Worm (Caenorhabditis elegans) whole organism, late embryonic: ENCODE results near the gene F55B11.7.

Experiments
- C08G9.2 ChIP-seq: sonication (generic microtip); optimal IDR thresholded peaks from 2 replicates; lab custom pipeline; 2016; ENCODE audit warnings: mild to moderate bottlenecking, missing genetic modification characterization, moderate library complexity, missing compliant biosample characterization
- C38D4.7 ChIP-seq: fragments of 200-800 bp; sonication (Bioruptor generic); optimal IDR thresholded peaks from 2 replicates; lab custom pipeline; 2018; ENCODE audit warnings: mild to moderate bottlenecking, missing genetic modification characterization, moderate library complexity, missing compliant biosample characterization
- K02D7.2 ChIP-seq: sonication (generic microtip); optimal IDR thresholded peaks from 2 replicates; lab custom pipeline; 2017; ENCODE audit warnings: mild to moderate bottlenecking, missing genetic modification characterization, missing compliant biosample characterization
- K09A11.1 ChIP-seq: sonication (generic microtip); optimal IDR thresholded peaks from 2 replicates; lab custom pipeline; 2017; ENCODE audit warnings: antibody characterized with exemption, mild to moderate bottlenecking, missing genetic modification characterization, missing compliant biosample characterization; ENCODE audit not compliant: insufficient read depth
- T23F11.4 ChIP-seq: fragments of 200-800 bp; sonication (Bioruptor generic); optimal IDR thresholded peaks from 2 replicates; lab custom pipeline; 2018; ENCODE audit warnings: mild to moderate bottlenecking, missing genetic modification characterization, missing compliant biosample characterization
- Y22D7AL.16 ChIP-seq: sonication (generic microtip); optimal IDR thresholded peaks from 2 replicates; lab custom pipeline; 2016; ENCODE audit warnings: missing genetic modification characterization, missing compliant biosample characterization
- ahr-1 ChIP-seq: sonication (generic microtip); optimal IDR thresholded peaks from 2 replicates; lab custom pipeline; 2016; ENCODE audit warnings: missing genetic modification characterization, missing compliant biosample characterization
- ceh-14 ChIP-seq: sonication (generic microtip); optimal IDR thresholded peaks from 2 replicates; lab custom pipeline; 2016; ENCODE audit warnings: missing genotype, missing genetic modification characterization, missing compliant biosample characterization
- ceh-18 ChIP-seq: sonication (generic microtip); optimal IDR thresholded peaks from 2 replicates; lab custom pipeline; 2016; ENCODE audit warnings: missing genetic modification characterization, missing compliant biosample characterization
- ceh-19 ChIP-seq: fragments of 200-800 bp; sonication (Bioruptor generic); optimal IDR thresholded peaks from 2 replicates; lab custom pipeline; 2018; ENCODE audit warnings: mild to moderate bottlenecking, missing genetic modification characterization, missing compliant biosample characterization
- ceh-22 ChIP-seq: sonication (generic microtip); optimal IDR thresholded peaks from 2 replicates; lab custom pipeline; 2017; ENCODE audit warnings: missing biosample characterization, missing genetic modification characterization
- ceh-24 ChIP-seq: sonication (generic microtip); optimal IDR thresholded peaks from 2 replicates; lab custom pipeline; 2016; ENCODE audit warnings: mild to moderate bottlenecking, missing genetic modification characterization, missing compliant biosample characterization
- ceh-30 ChIP-seq: fragments of 150-350 bp; optimal IDR thresholded peaks from 2 replicates; lab custom pipeline; 2014; ENCODE audit warnings: missing biosample characterization, missing genetic modification characterization
- ceh-31 ChIP-seq: sonication (generic microtip); optimal IDR thresholded peaks from 2 replicates; lab custom pipeline; 2016; ENCODE audit warnings: missing genetic modification characterization, missing compliant biosample characterization
- ceh-34 ChIP-seq: sonication (generic microtip); optimal IDR thresholded peaks from 2 replicates; lab custom pipeline; 2016; ENCODE audit warnings: mild to moderate bottlenecking, missing genetic modification characterization, missing compliant biosample characterization
- ceh-45 ChIP-seq: fragments of 200-800 bp; sonication (Bioruptor generic); IDR thresholded peaks from 2 replicates; pipeline ENCODE4 v1.3.6; 2022; ENCODE audit warnings: missing genetic modification reagents, missing genetic modification characterization, missing compliant biosample characterization
- ceh-48 ChIP-seq: sonication (generic microtip); optimal IDR thresholded peaks from 2 replicates; lab custom pipeline; 2016; ENCODE audit warnings: missing genetic modification characterization, inconsistent platforms, missing compliant biosample characterization
- ceh-6 ChIP-seq: fragments of 200-800 bp; sonication (Bioruptor generic); optimal IDR thresholded peaks from 2 replicates; lab custom pipeline; 2018; ENCODE audit warnings: mild to moderate bottlenecking, missing genetic modification characterization, missing compliant biosample characterization
- dve-1 ChIP-seq: sonication (generic microtip); optimal IDR thresholded peaks from 2 replicates; lab custom pipeline; 2017; ENCODE audit warnings: antibody characterized with exemption, mild to moderate bottlenecking, missing genetic modification characterization, missing compliant biosample characterization
- elt-2 ChIP-seq: sonication (generic microtip); optimal IDR thresholded peaks from 2 replicates; lab custom pipeline; 2016; ENCODE audit warnings: missing genetic modification reagents, missing genetic modification characterization, missing compliant biosample characterization
- elt-4 ChIP-seq: sonication (generic microtip); optimal IDR thresholded peaks from 2 replicates; lab custom pipeline; 2016; ENCODE audit warnings: missing genetic modification characterization, missing compliant biosample characterization
- eyg-1 ChIP-seq: sonication (generic microtip); optimal IDR thresholded peaks from 2 replicates; lab custom pipeline; 2016; ENCODE audit warnings: missing genotype, missing genetic modification characterization, missing compliant biosample characterization
- fax-1 ChIP-seq: sonication (generic microtip); optimal IDR thresholded peaks from 2 replicates; lab custom pipeline; 2016; ENCODE audit warnings: missing genotype, missing genetic modification characterization, missing compliant biosample characterization
- hlh-15 ChIP-seq: sonication (generic microtip); optimal IDR thresholded peaks from 2 replicates; lab custom pipeline; 2016; ENCODE audit warnings: missing genetic modification characterization, missing compliant biosample characterization
- hlh-6 ChIP-seq: sonication (generic microtip); optimal IDR thresholded peaks from 2 replicates; lab custom pipeline; 2016; ENCODE audit warnings: missing genotype, missing genetic modification characterization, missing compliant biosample characterization
- lim-6 ChIP-seq: sonication (generic microtip); optimal IDR thresholded peaks from 2 replicates; lab custom pipeline; 2016; ENCODE audit warnings: missing genetic modification characterization, missing compliant biosample characterization
- madf-2 ChIP-seq: sonication (generic microtip); optimal IDR thresholded peaks from 2 replicates; lab custom pipeline; 2017; ENCODE audit warnings: missing genetic modification characterization, missing compliant biosample characterization
- mec-3 ChIP-seq: sonication (generic microtip); optimal IDR thresholded peaks from 2 replicates; lab custom pipeline; 2016; ENCODE audit warnings: borderline replicate concordance, missing genetic modification characterization, missing compliant biosample characterization
- npax-4 ChIP-seq: sonication (generic microtip); optimal IDR thresholded peaks from 2 replicates; lab custom pipeline; 2016; ENCODE audit warnings: missing genetic modification characterization, missing compliant biosample characterization
- odd-2 ChIP-seq: sonication (generic microtip); optimal IDR thresholded peaks from 2 replicates; lab custom pipeline; 2017; ENCODE audit warnings: antibody characterized with exemption, mild to moderate bottlenecking, missing genetic modification characterization, missing compliant biosample characterization
- pag-3 ChIP-seq: sonication (generic microtip); optimal IDR thresholded peaks from 2 replicates; lab custom pipeline; 2016; ENCODE audit warnings: missing compliant biosample characterization, missing genetic modification characterization, borderline replicate concordance
- pat-9 ChIP-seq: fragments of 200-800 bp; sonication (Bioruptor generic); optimal IDR thresholded peaks from 2 replicates; lab custom pipeline; 2018; ENCODE audit warnings: mild to moderate bottlenecking, missing genetic modification characterization, moderate library complexity, missing compliant biosample characterization
- pha-2 ChIP-seq: sonication (generic microtip); optimal IDR thresholded peaks from 2 replicates; lab custom pipeline; 2017; ENCODE audit warnings: mild to moderate bottlenecking, missing genetic modification characterization, missing compliant biosample characterization
- pros-1 ChIP-seq: fragments of 150-350 bp; optimal IDR thresholded peaks from 2 replicates; lab custom pipeline; 2014; ENCODE audit warnings: missing biosample characterization, missing genetic modification reagents, missing genetic modification characterization
- ref-2 ChIP-seq: sonication (generic microtip); optimal IDR thresholded peaks from 2 replicates; lab custom pipeline; 2016; ENCODE audit warnings: missing genetic modification characterization, missing compliant biosample characterization
- rnt-1 ChIP-seq: sonication (generic microtip); optimal IDR thresholded peaks from 2 replicates; lab custom pipeline; 2016; ENCODE audit warnings: missing genetic modification characterization, missing compliant biosample characterization
- sdc-2 ChIP-seq: sonication (generic microtip); optimal IDR thresholded peaks from 2 replicates; lab custom pipeline; 2016; ENCODE audit warnings: missing genotype, missing genetic modification characterization, missing compliant biosample characterization
- sox-2 ChIP-seq: fragments of 200-800 bp; sonication (Bioruptor generic); IDR thresholded peaks from 2 replicates; pipeline ENCODE4 v1.3.6; 2022; ENCODE audit warnings: missing genetic modification reagents, missing genetic modification characterization, missing compliant biosample characterization
- sox-4 ChIP-seq: sonication (generic microtip); optimal IDR thresholded peaks from 2 replicates; lab custom pipeline; 2017; ENCODE audit warnings: mild to moderate bottlenecking, missing genetic modification characterization, inconsistent platforms, missing compliant biosample characterization
- ttx-3 ChIP-seq: sonication (generic microtip); optimal IDR thresholded peaks from 2 replicates; lab custom pipeline; 2016; ENCODE audit warnings: missing genetic modification reagents, missing genetic modification characterization, missing compliant biosample characterization
- unc-3 ChIP-seq, 2 experiments: fragments of 200-800 bp in 1 of 2; sonication (Bioruptor generic) in 1 of 2; sonication (generic microtip) in 1 of 2; conservative IDR thresholded peaks in 1 of 2; optimal IDR thresholded peaks in 1 of 2; 2 replicates each; pipeline versions ENCODE4 v1.3.6 to Lab custom; 2016 to 2022; ENCODE audit warnings: missing compliant biosample characterization in 2 of 2, missing genetic modification characterization in 2 of 2, missing genetic modification reagents in 1 of 2
- unc-55 ChIP-seq: sonication (generic microtip); optimal IDR thresholded peaks from 2 replicates; lab custom pipeline; 2017; ENCODE audit warnings: missing biosample characterization, missing genetic modification reagents, missing genetic modification characterization
- unc-86 ChIP-seq: sonication (generic microtip); optimal IDR thresholded peaks from 2 replicates; lab custom pipeline; 2016; ENCODE audit warnings: missing genetic modification characterization, missing compliant biosample characterization
- zip-5 ChIP-seq: sonication (generic microtip); optimal IDR thresholded peaks from 2 replicates; lab custom pipeline; 2016; ENCODE audit warnings: missing genetic modification characterization, missing compliant biosample characterization
- ztf-16 ChIP-seq: sonication (generic microtip); optimal IDR thresholded peaks from 2 replicates; lab custom pipeline; 2017; ENCODE audit warnings: missing genetic modification characterization, missing compliant biosample characterization

The F55B11.7 gene

ce11 chrIV:14421938-14422337, at the start of gene F55B11.7:
F55B11.7 (minus strand) TSS chrIV:14422038.
- TF ChIP-seq K02D7.2 (tag; lab: Kevin White, UChicago) (no peak), npax-4 (no peak), ceh-30 (no peak), T23F11.4 (GFP tag; lab: Kevin White, UChicago) (no peak), odd-2 (tag; lab: Kevin White, UChicago) (no peak), fax-1 (tag; lab: Kevin White, UChicago) (no peak), hlh-6 (tag; lab: Kevin White, UChicago) (no peak), K09A11.1 (tag; lab: Kevin White, UChicago) (no peak), dve-1 (tag; lab: Kevin White, UChicago) (no peak), ref-2 (tag; lab: Kevin White, UChicago) (no peak), ceh-31 (tag; lab: Kevin White, UChicago) (no peak), pag-3 (tag; lab: Kevin White, UChicago) (no peak), elt-4 (tag; lab: Kevin White, UChicago) (no peak), eyg-1 (tag; lab: Kevin White, UChicago) (no peak), ceh-48 (tag; lab: Kevin White, UChicago) (no peak), pat-9 (no peak), unc-3 (GFP tag; conservative IDR thresholded peaks at IDR 0.05; lab: Robert Waterston, UW) (no peak), unc-3 (tag; optimal IDR thresholded peaks at IDR 0.05; lab: Kevin White, UChicago) (no peak)

ce11 chrIV:14469013-14469412, 47.2 kb upstream of the F55B11.7 start:
- TF ChIP-seq sdc-2 = no peak
- no peak for TF ChIP-seq C38D4.7 (GFP tag; lab: Kevin White, UChicago)
- no peak for TF ChIP-seq ceh-45
- TF ChIP-seq mec-3 (tag; lab: Kevin White, UChicago) = no peak
- no peak for TF ChIP-seq hlh-15 (tag; lab: Kevin White, UChicago)
- TF ChIP-seq pha-2 (tag; lab: Kevin White, UChicago) = no peak
- no peak for TF ChIP-seq C08G9.2 (tag; lab: Kevin White, UChicago)
- TF ChIP-seq K02D7.2 (tag; lab: Kevin White, UChicago) = no peak
- TF ChIP-seq sox-2 (GFP tag; lab: Robert Waterston, UW) = no peak

- TF ChIP-seq ceh-22 (tag; lab: Kevin White, UChicago) (no peak), ceh-34 (tag; lab: Kevin White, UChicago) (no peak), ceh-30 (no peak), ceh-18 (tag; lab: Kevin White, UChicago) (no peak), lim-6 (tag; lab: Kevin White, UChicago) (no peak), pros-1 (tag; lab: Kevin White, UChicago) (no peak), elt-4 (tag; lab: Kevin White, UChicago) (no peak), rnt-1 (tag; lab: Kevin White, UChicago) (no peak), unc-55 (GFP tag; lab: Kevin White, UChicago) (no peak), elt-2 (tag; lab: Kevin White, UChicago) (no peak), unc-86 (tag; lab: Kevin White, UChicago) (no peak), Y22D7AL.16 (no peak), ceh-24 (tag; lab: Kevin White, UChicago) (no peak), madf-2 (tag; lab: Kevin White, UChicago) (no peak)
These were observed 45.0 kb upstream of the F55B11.7 start for ce11 chrIV:14466837-14467236.

- TF ChIP-seq zip-5 (tag; lab: Kevin White, UChicago) (no peak), pag-3 (tag; lab: Kevin White, UChicago) (no peak), sox-4 (tag; lab: Kevin White, UChicago) (no peak), ceh-19 (GFP tag; lab: Kevin White, UChicago) (no peak), elt-4 (tag; lab: Kevin White, UChicago) (no peak), ceh-14 (tag; lab: Kevin White, UChicago) (no peak), elt-2 (tag; lab: Kevin White, UChicago) (no peak), ahr-1 (tag; lab: Kevin White, UChicago) (no peak), ztf-16 (tag; lab: Kevin White, UChicago) (no peak), K09A11.1 (tag; lab: Kevin White, UChicago) (no peak), C38D4.7 (GFP tag; lab: Kevin White, UChicago) (no peak), ceh-31 (tag; lab: Kevin White, UChicago) (no peak), odd-2 (tag; lab: Kevin White, UChicago) (no peak), unc-55 (GFP tag; lab: Kevin White, UChicago) (no peak), ceh-22 (tag; lab: Kevin White, UChicago) (no peak), ttx-3 (tag; lab: Kevin White, UChicago) (no peak), ceh-6 (GFP tag; lab: Kevin White, UChicago) (no peak), ceh-45 (no peak)
These were observed 44.2 kb upstream of the F55B11.7 start for ce11 chrIV:14466048-14466447.
